Fruit fly (Drosophila melanogaster) whole organism, wandering third instar larva: Measurements from ENCODE around the gene yellow-c.

ENCODE experiments used
- Abd-B ChIP-seq: fragments of >200 bp; optimal IDR thresholded peaks from 2 replicates; lab custom pipeline; 2017; ENCODE audit warnings: missing biosample characterization, missing genetic modification characterization
- CG9705 ChIP-seq: fragments of 200-800 bp; sonication (Bioruptor generic); optimal IDR thresholded peaks from 2 replicates; lab custom pipeline; 2018; ENCODE audit warnings: missing biosample characterization, mild to moderate bottlenecking, missing genetic modification characterization
- Dfd ChIP-seq: fragments of >200 bp; optimal IDR thresholded peaks from 2 replicates; lab custom pipeline; 2017; ENCODE audit warnings: missing biosample characterization, missing genetic modification characterization
- Dif ChIP-seq: fragments of 200-275, 200-300 bp; sonication (Bioruptor generic); optimal IDR thresholded peaks from 2 replicates; lab custom pipeline; 2018; ENCODE audit warnings: missing biosample characterization, missing genetic modification characterization; ENCODE audit not compliant: partially characterized antibody
- Hr78 ChIP-seq: fragments of >200 bp; optimal IDR thresholded peaks from 2 replicates; lab custom pipeline; 2017; ENCODE audit warnings: missing biosample characterization, missing genetic modification characterization
- Hr83 ChIP-seq: fragments of 200-300 bp; sonication (Bioruptor generic); optimal IDR thresholded peaks from 2 replicates; lab custom pipeline; 2016; ENCODE audit warnings: missing biosample characterization, mild to moderate bottlenecking, missing genetic modification characterization, moderate library complexity; ENCODE audit not compliant: poor library complexity, severe bottlenecking
- Jra ChIP-seq: sonication (Bioruptor generic); optimal IDR thresholded peaks from 2 replicates; lab custom pipeline; 2016; ENCODE audit warnings: missing biosample characterization, missing genetic modification characterization
- Mio ChIP-seq: sonication (Bioruptor generic); optimal IDR thresholded peaks from 2 replicates; lab custom pipeline; 2016; ENCODE audit warnings: missing biosample characterization, missing genetic modification characterization
- Myc ChIP-seq: fragments of >200 bp; optimal IDR thresholded peaks from 2 replicates; lab custom pipeline; 2017
- N ChIP-seq: fragments of >200 bp; optimal IDR thresholded peaks from 2 replicates; lab custom pipeline; 2018; ENCODE audit warnings: missing biosample characterization, missing external identifiers, missing genetic modification characterization
- OdsH ChIP-seq: fragments of 200-800 bp; sonication (Bioruptor generic); optimal IDR thresholded peaks from 2 replicates; lab custom pipeline; 2016; ENCODE audit warnings: missing biosample characterization, mild to moderate bottlenecking, missing genetic modification characterization
- Rel ChIP-seq, 2 experiments: fragments of 200-800 bp; sonication (Bioruptor generic) in 1 of 2; optimal IDR thresholded peaks; 2 replicates in 1 of 2; 3 replicates in 1 of 2; lab custom pipeline; 2016 to 2019; ENCODE audit warnings: mild to moderate bottlenecking in 2 of 2, missing biosample characterization in 2 of 2, missing genetic modification characterization in 2 of 2, moderate library complexity in 1 of 2
- Sp1 ChIP-seq: fragments of 200-800 bp; sonication (Bioruptor generic); optimal IDR thresholded peaks from 3 replicates; lab custom pipeline; 2019; ENCODE audit warnings: missing biosample characterization, mild to moderate bottlenecking, missing genetic modification characterization, moderate library complexity
- br ChIP-seq: fragments of 200-800 bp; sonication (Bioruptor generic); optimal IDR thresholded peaks from 2 replicates; lab custom pipeline; 2016; ENCODE audit warnings: missing biosample characterization, missing genetic modification characterization
- brk ChIP-seq: fragments of 200-800 bp; sonication (Bioruptor generic); optimal IDR thresholded peaks from 2 replicates; lab custom pipeline; 2016; ENCODE audit warnings: missing biosample characterization, mild to moderate bottlenecking, missing genetic modification characterization
- dsf ChIP-seq: sonication (Bioruptor generic); optimal IDR thresholded peaks from 2 replicates; lab custom pipeline; 2016; ENCODE audit warnings: missing biosample characterization, missing genetic modification characterization, borderline replicate concordance
- ey ChIP-seq: fragments of 200-800 bp; sonication (Bioruptor generic); optimal IDR thresholded peaks from 2 replicates; lab custom pipeline; 2016; ENCODE audit warnings: missing biosample characterization, missing genetic modification characterization
- foxo ChIP-seq, 2 experiments: fragments of 200-800 bp; sonication (Bioruptor generic); optimal IDR thresholded peaks; 2 replicates in 1 of 2; 3 replicates in 1 of 2; lab custom pipeline; 2016 to 2017; ENCODE audit warnings: missing biosample characterization in 2 of 2, missing genetic modification characterization in 2 of 2
- fru ChIP-seq: fragments of 200-800 bp; sonication (Bioruptor generic); optimal IDR thresholded peaks from 3 replicates; lab custom pipeline; 2016; ENCODE audit warnings: missing biosample characterization, mild to moderate bottlenecking, missing genetic modification characterization
- h ChIP-seq: fragments of 200-800 bp; sonication (Bioruptor generic); optimal IDR thresholded peaks from 3 replicates; lab custom pipeline; 2016; ENCODE audit warnings: missing biosample characterization, mild to moderate bottlenecking, missing genetic modification characterization
- jim ChIP-seq: fragments of 175-275, 200-325 bp; sonication (Bioruptor generic); optimal IDR thresholded peaks from 2 replicates; lab custom pipeline; 2016; ENCODE audit warnings: missing biosample characterization, mild to moderate bottlenecking, missing genetic modification characterization
- lola ChIP-seq: fragments of >200 bp; optimal IDR thresholded peaks from 2 replicates; lab custom pipeline; 2017; ENCODE audit warnings: missing biosample characterization, missing genetic modification characterization
- psq ChIP-seq: fragments of 200-800 bp; sonication (Bioruptor generic); optimal IDR thresholded peaks from 3 replicates; lab custom pipeline; 2017; ENCODE audit warnings: missing biosample characterization, mild to moderate bottlenecking, missing genetic modification characterization, moderate library complexity
- rgr ChIP-seq: fragments of 200-800 bp; sonication (Bioruptor generic); optimal IDR thresholded peaks from 3 replicates; lab custom pipeline; 2016; ENCODE audit warnings: missing biosample characterization, mild to moderate bottlenecking, missing genetic modification characterization
- sage ChIP-seq: fragments of 200-800 bp; sonication (Bioruptor generic); optimal IDR thresholded peaks from 2 replicates; lab custom pipeline; 2016; ENCODE audit warnings: missing biosample characterization, mild to moderate bottlenecking, missing genetic modification characterization
- sv ChIP-seq: fragments of 200-800 bp; sonication (Bioruptor generic); optimal IDR thresholded peaks from 3 replicates; lab custom pipeline; 2016; ENCODE audit warnings: missing biosample characterization, missing genetic modification characterization
- tai ChIP-seq: sonication (Bioruptor generic); optimal IDR thresholded peaks from 2 replicates; lab custom pipeline; 2016; ENCODE audit warnings: missing biosample characterization, missing genetic modification characterization
- usp ChIP-seq: fragments of >200 bp; optimal IDR thresholded peaks from 2 replicates; lab custom pipeline; 2017; ENCODE audit warnings: missing biosample characterization, missing genetic modification characterization
- woc ChIP-seq: sonication (Bioruptor generic); optimal IDR thresholded peaks from 2 replicates; lab custom pipeline; 2016; ENCODE audit warnings: missing biosample characterization, mild to moderate bottlenecking, missing genetic modification characterization

Gene yellow-c

dm6 chr2L:15038339-15039308 is 3.4 kb downstream of the yellow-c start, which contains the start of gene CIAPIN1:
Gene CIAPIN1, minus strand, starts transcription at chr2L:15038861.
- no peak for TF ChIP-seq tai
- no peak for TF ChIP-seq sv (GFP tag; lab: Kevin White, UChicago)
- TF ChIP-seq dsf (GFP tag; lab: Kevin White, UChicago): no peak
- no peak for TF ChIP-seq usp (GFP tag; lab: Kevin White, UChicago)
- no peak for TF ChIP-seq Mio (GFP tag; lab: Kevin White, UChicago)
- no peak for TF ChIP-seq fru (GFP tag; lab: Kevin White, UChicago)
- no peak for TF ChIP-seq N
- no peak for TF ChIP-seq Dfd (GFP tag; lab: Kevin White, UChicago)
- no peak for TF ChIP-seq rgr (GFP tag; lab: Kevin White, UChicago)

dm6 chr2L:15039309-15039772 is 4.1 kb downstream of the yellow-c start:
- TF ChIP-seq CG9705 (GFP tag; lab: Kevin White, UChicago): peak; percentile 46
- peak; percentile 25 for TF ChIP-seq sage
- TF ChIP-seq psq (GFP tag; lab: Kevin White, UChicago): peak; percentile 6
- no peak for TF ChIP-seq Rel (GFP tag; optimal IDR thresholded peaks at IDR 0.05; lab: Kevin White, UChicago)
- TF ChIP-seq Rel (tag; optimal IDR thresholded peaks at IDR 0.05; lab: Kevin White, UChicago): no peak
- TF ChIP-seq rgr (GFP tag; lab: Kevin White, UChicago): no peak
- TF ChIP-seq woc (GFP tag; lab: Kevin White, UChicago): peak; percentile 88
- no peak for TF ChIP-seq sv (GFP tag; lab: Kevin White, UChicago)
- no peak for TF ChIP-seq brk (GFP tag; lab: Kevin White, UChicago)
- TF ChIP-seq usp (GFP tag; lab: Kevin White, UChicago): no peak
- TF ChIP-seq Myc (lab: Kevin White, UChicago): peak; percentile 90
- TF ChIP-seq h: peak; percentile 48
- peak; percentile 22 for TF ChIP-seq dsf (GFP tag; lab: Kevin White, UChicago)
- TF ChIP-seq Jra (GFP tag; lab: Kevin White, UChicago): peak; percentile 22
- peak; percentile 5 for TF ChIP-seq ey (GFP tag; lab: Kevin White, UChicago)
- no peak for TF ChIP-seq Mio (GFP tag; lab: Kevin White, UChicago)
- TF ChIP-seq tai: no peak
- TF ChIP-seq Hr78: no peak
- no peak for TF ChIP-seq Dif
- TF ChIP-seq br: peak; percentile 36
- peak; percentile 77 for TF ChIP-seq Hr83 (GFP tag; lab: Kevin White, UChicago)
- TF ChIP-seq lola (GFP tag; lab: Kevin White, UChicago): no peak

dm6 chr2L:15043718-15044117 is 8.5 kb downstream of the yellow-c start:
- TF ChIP-seq OdsH (GFP tag; lab: Kevin White, UChicago): no peak
- no peak for TF ChIP-seq foxo (GFP tag; optimal IDR thresholded peaks at IDR 0.05; lab: Kevin White, UChicago)
- TF ChIP-seq Myc (lab: Kevin White, UChicago): no peak
- no peak for TF ChIP-seq jim (GFP tag; lab: Kevin White, UChicago)
- TF ChIP-seq Mio (GFP tag; lab: Kevin White, UChicago): no peak
- no peak for TF ChIP-seq tai
- no peak for TF ChIP-seq Abd-B (GFP tag; lab: Kevin White, UChicago)
- TF ChIP-seq Sp1 (GFP tag; lab: Kevin White, UChicago): no peak
- TF ChIP-seq fru (GFP tag; lab: Kevin White, UChicago): no peak
- no peak for TF ChIP-seq ey (GFP tag; lab: Kevin White, UChicago)

dm6 chr2L:15052805-15053388 is 17.7 kb downstream of the yellow-c start:
- TF ChIP-seq Jra (GFP tag; lab: Kevin White, UChicago) (no peak), Myc (lab: Kevin White, UChicago) (no peak), ey (GFP tag; lab: Kevin White, UChicago) (no peak)
